Fruit fly (Drosophila melanogaster) whole organism, prepupa: ENCODE measurements around the gene CG8870.
A peak's percentile ranks its signal among the peaks of the same experiment; 100 is the strongest.

Source experiments
- CG6808 ChIP-seq: fragments of 200-800 bp; sonication (Bioruptor generic); optimal IDR thresholded peaks from 3 replicates; lab custom pipeline; 2017; ENCODE audit warnings: missing biosample characterization, missing genetic modification characterization, mild to moderate bottlenecking, moderate library complexity, missing genetic modification reagents
- CG6854 ChIP-seq: fragments of 200-800 bp; sonication (Bioruptor generic); optimal IDR thresholded peaks from 2 replicates; lab custom pipeline; 2017; ENCODE audit warnings: missing biosample characterization, mild to moderate bottlenecking, missing genetic modification characterization
- Ets96B ChIP-seq: fragments of 200-800 bp; optimal IDR thresholded peaks from 2 replicates; lab custom pipeline; 2019; ENCODE audit warnings: missing biosample characterization, mild to moderate bottlenecking, missing genetic modification characterization, moderate library complexity
- dsx ChIP-seq: fragments of 200-800 bp; optimal IDR thresholded peaks from 3 replicates; lab custom pipeline; 2019; ENCODE audit warnings: missing biosample characterization, mild to moderate bottlenecking, missing genetic modification characterization, moderate library complexity; ENCODE audit not compliant: poor library complexity, severe bottlenecking
- eg ChIP-seq: fragments of 200-800 bp; sonication (Bioruptor generic); IDR thresholded peaks from 3 replicates; pipeline ENCODE4 v1.3.6; 2022; ENCODE audit warnings: missing biosample characterization, missing genetic modification characterization

dm6 chr3R:13400902-13401721, 21.5 kb downstream of the CG8870 start:
- peak; percentile 92 for TF ChIP-seq dsx (GFP tag; lab: Kevin White, UChicago)
- peak; percentile 93 for TF ChIP-seq Ets96B (tag; lab: Kevin White, UChicago)
- TF ChIP-seq CG6854 = peak; percentile 68
- peak; percentile 93 for TF ChIP-seq CG6808
- TF ChIP-seq eg (GFP tag; lab: Robert Waterston, UW) = peak; percentile 85; the same call in 2 of the 3 replicates
